Worm (Caenorhabditis elegans) whole organism, young adult: ENCODE data around the gene mrps-26.
A peak's percentile ranks its signal among the peaks of the same experiment; 100 is the strongest.

Source experiments
- B0035.1 ChIP-seq: sonication (generic microtip); optimal IDR thresholded peaks from 2 replicates; lab custom pipeline; 2016; ENCODE audit warnings: missing genetic modification characterization, mild to moderate bottlenecking, missing compliant biosample characterization, missing genotype, missing genetic modification reagents
- B0261.1 ChIP-seq: sonication (generic microtip); optimal IDR thresholded peaks from 2 replicates; lab custom pipeline; 2016; ENCODE audit warnings: mild to moderate bottlenecking, missing genetic modification characterization, moderate library complexity, missing compliant biosample characterization
- B0336.3 ChIP-seq: fragments of 200-800 bp; sonication (Bioruptor generic); IDR thresholded peaks from 2 replicates; pipeline ENCODE4 v1.3.6; 2022; ENCODE audit warnings: missing genetic modification characterization, missing compliant biosample characterization
- C17E4.6 ChIP-seq: fragments of 200-800 bp; sonication (Bioruptor generic); IDR thresholded peaks from 2 replicates; pipeline ENCODE4 v1.3.6; 2022; ENCODE audit warnings: missing genetic modification reagents, missing genetic modification characterization, missing compliant biosample characterization
- F33H1.4 ChIP-seq: fragments of 200-800 bp; sonication (Bioruptor generic); IDR thresholded peaks from 2 replicates; pipeline ENCODE4 v1.3.6; 2022; ENCODE audit warnings: missing genetic modification reagents, missing genetic modification characterization, missing compliant biosample characterization
- F39B2.1 ChIP-seq: fragments of 200-800 bp; sonication (Bioruptor generic); IDR thresholded peaks from 2 replicates; pipeline ENCODE4 v1.3.6; 2022; ENCODE audit warnings: missing genetic modification reagents, missing genetic modification characterization, missing compliant biosample characterization
- F52B5.7 ChIP-seq: sonication (generic microtip); optimal IDR thresholded peaks from 2 replicates; lab custom pipeline; 2016; ENCODE audit warnings: mild to moderate bottlenecking, missing genetic modification characterization, missing compliant biosample characterization
- T07F8.4 ChIP-seq: sonication (generic microtip); optimal IDR thresholded peaks from 2 replicates; lab custom pipeline; 2016; ENCODE audit warnings: mild to moderate bottlenecking, missing genetic modification characterization, moderate library complexity, missing compliant biosample characterization
- attf-5 ChIP-seq: fragments of 200-800 bp; sonication (Bioruptor generic); optimal IDR thresholded peaks from 2 replicates; lab custom pipeline; 2018; ENCODE audit warnings: mild to moderate bottlenecking, missing genetic modification characterization, missing compliant biosample characterization
- cebp-2 ChIP-seq: fragments of 200-800 bp; sonication (Bioruptor generic); IDR thresholded peaks from 2 replicates; pipeline ENCODE4 v1.3.6; 2022; ENCODE audit warnings: missing genetic modification characterization, missing compliant biosample characterization
- ceh-100 ChIP-seq: fragments of 200-800 bp; sonication (Bioruptor generic); IDR thresholded peaks from 2 replicates; pipeline ENCODE4 v1.3.6; 2022; ENCODE audit warnings: missing genetic modification reagents, missing genetic modification characterization, missing compliant biosample characterization
- dox-1 ChIP-seq: fragments of 200-800 bp; sonication (Bioruptor generic); IDR thresholded peaks from 2 replicates; pipeline ENCODE4 v1.3.6; 2022; ENCODE audit warnings: missing genetic modification reagents, missing genetic modification characterization, missing compliant biosample characterization
- dpff-1 ChIP-seq: sonication (generic microtip); optimal IDR thresholded peaks from 2 replicates; lab custom pipeline; 2017; ENCODE audit warnings: mild to moderate bottlenecking, missing genetic modification characterization, missing compliant biosample characterization
- efl-1 ChIP-seq: fragments of 150-350 bp; optimal IDR thresholded peaks from 2 replicates; lab custom pipeline; 2014; ENCODE audit warnings: missing biosample characterization, missing genetic modification reagents, missing genetic modification characterization
- ekl-4 ChIP-seq: fragments of 200-800 bp; sonication (Bioruptor generic); IDR thresholded peaks from 2 replicates; pipeline ENCODE4 v1.3.6; 2022; ENCODE audit warnings: missing genetic modification reagents, missing genetic modification characterization, missing compliant biosample characterization
- hsf-1 ChIP-seq: fragments of 200-800 bp; sonication (Bioruptor generic); IDR thresholded peaks from 2 replicates; pipeline ENCODE4 v1.3.6; 2022; ENCODE audit warnings: missing genetic modification reagents, missing genetic modification characterization, missing compliant biosample characterization
- lag-1 ChIP-seq: fragments of 200-800 bp; sonication (Bioruptor generic); IDR thresholded peaks from 2 replicates; pipeline ENCODE4 v1.3.6; 2022; ENCODE audit warnings: missing genetic modification reagents, missing genetic modification characterization, missing compliant biosample characterization
- let-607 ChIP-seq, 2 experiments: fragments of 200-800 bp in 1 of 2; sonication (Bioruptor generic) in 1 of 2; sonication (generic microtip) in 1 of 2; optimal IDR thresholded peaks; 2 replicates each; lab custom pipeline; 2016 to 2018; ENCODE audit warnings: mild to moderate bottlenecking in 2 of 2, missing compliant biosample characterization in 2 of 2, missing genetic modification characterization in 2 of 2, moderate library complexity in 2 of 2, missing genotype in 1 of 2
- lin-26 ChIP-seq: fragments of 200-800 bp; sonication (Bioruptor generic); IDR thresholded peaks from 2 replicates; pipeline ENCODE4 v1.3.6; 2022; ENCODE audit warnings: missing genetic modification reagents, missing genetic modification characterization, missing compliant biosample characterization
- lin-35 ChIP-seq, 3 experiments: fragments of 150-350 bp in 2 of 3; sonication (generic microtip) in 1 of 3; optimal IDR thresholded peaks; 2 replicates each; lab custom pipeline; 2014 to 2018; ENCODE audit warnings: missing biosample characterization in 3 of 3, missing genetic modification characterization in 3 of 3, missing genetic modification reagents in 3 of 3
- lin-40 ChIP-seq: sonication (generic microtip); optimal IDR thresholded peaks from 2 replicates; lab custom pipeline; 2016; ENCODE audit warnings: missing genetic modification characterization, mild to moderate bottlenecking, missing compliant biosample characterization, missing genotype, missing genetic modification reagents
- lin-54 ChIP-seq: fragments of 200-800 bp; sonication (Bioruptor generic); optimal IDR thresholded peaks from 2 replicates; lab custom pipeline; 2018; ENCODE audit warnings: mild to moderate bottlenecking, missing genetic modification characterization, missing compliant biosample characterization
- madf-3 ChIP-seq: fragments of 200-800 bp; sonication (Bioruptor generic); IDR thresholded peaks from 2 replicates; pipeline ENCODE4 v1.3.6; 2022; ENCODE audit warnings: missing genetic modification reagents, missing genetic modification characterization, missing compliant biosample characterization
- madf-6 ChIP-seq: fragments of 200-800 bp; sonication (Bioruptor generic); IDR thresholded peaks from 2 replicates; pipeline ENCODE4 v1.3.6; 2022; ENCODE audit warnings: missing genetic modification reagents, missing genetic modification characterization, missing compliant biosample characterization
- madf-8 ChIP-seq: fragments of 200-800 bp; sonication (Bioruptor generic); conservative IDR thresholded peaks from 2 replicates; pipeline ENCODE4 v1.3.6; 2022; ENCODE audit warnings: missing genetic modification reagents, missing genetic modification characterization, missing compliant biosample characterization
- mcd-1 ChIP-seq: fragments of 200-800 bp; sonication (Bioruptor generic); IDR thresholded peaks from 2 replicates; pipeline ENCODE4 v1.3.6; 2022; ENCODE audit warnings: missing genetic modification reagents, missing genetic modification characterization, missing compliant biosample characterization
- mes-4 ChIP-seq: sonication (generic microtip); optimal IDR thresholded peaks from 2 replicates; lab custom pipeline; 2016; ENCODE audit warnings: missing genotype, missing genetic modification characterization, missing compliant biosample characterization
- nfya-1 ChIP-seq: sonication (generic microtip); optimal IDR thresholded peaks from 2 replicates; lab custom pipeline; 2017; ENCODE audit warnings: antibody characterized with exemption, missing compliant biosample characterization, missing genetic modification characterization, borderline replicate concordance; ENCODE audit not compliant: insufficient read depth
- nfyb-1 ChIP-seq: fragments of 200-800 bp; sonication (Bioruptor generic); IDR thresholded peaks from 2 replicates; pipeline ENCODE4 v1.3.6; 2022; ENCODE audit warnings: missing genetic modification reagents, missing genetic modification characterization, missing compliant biosample characterization
- nhr-179 ChIP-seq: sonication (generic microtip); optimal IDR thresholded peaks from 2 replicates; lab custom pipeline; 2016; ENCODE audit warnings: mild to moderate bottlenecking, missing genetic modification characterization, missing compliant biosample characterization
- nhr-27 ChIP-seq: fragments of 200-800 bp; sonication (Bioruptor generic); optimal IDR thresholded peaks from 2 replicates; lab custom pipeline; 2018; ENCODE audit warnings: mild to moderate bottlenecking, missing genetic modification characterization, moderate library complexity, missing compliant biosample characterization
- pbrm-1 ChIP-seq: fragments of 200-800 bp; sonication (Bioruptor generic); IDR thresholded peaks from 2 replicates; pipeline ENCODE4 v1.3.6; 2022; ENCODE audit warnings: missing genetic modification reagents, missing genetic modification characterization, missing compliant biosample characterization
- pha-4 ChIP-seq: fragments of 150-350 bp; sonication (generic microtip); optimal IDR thresholded peaks from 2 replicates; lab custom pipeline; 2014; ENCODE audit warnings: missing biosample characterization, missing genetic modification reagents, missing genetic modification characterization
- sptf-2 ChIP-seq: fragments of 200-800 bp; sonication (Bioruptor generic); optimal IDR thresholded peaks from 2 replicates; lab custom pipeline; 2018; ENCODE audit warnings: mild to moderate bottlenecking, missing genetic modification characterization, missing compliant biosample characterization
- zfh-2 ChIP-seq: fragments of 200-800 bp; sonication (Bioruptor generic); conservative IDR thresholded peaks from 2 replicates; pipeline ENCODE4 v1.3.6; 2022; ENCODE audit warnings: missing genetic modification reagents, missing genetic modification characterization, missing compliant biosample characterization
- zim-3 ChIP-seq: sonication (generic microtip); optimal IDR thresholded peaks from 2 replicates; lab custom pipeline; 2017; ENCODE audit warnings: mild to moderate bottlenecking, missing genetic modification characterization, moderate library complexity, missing compliant biosample characterization
- ztf-26 ChIP-seq: sonication (generic microtip); optimal IDR thresholded peaks from 2 replicates; lab custom pipeline; 2017; ENCODE audit warnings: missing genetic modification characterization, missing compliant biosample characterization
- ztf-6 ChIP-seq: fragments of 200-800 bp; sonication (Bioruptor generic); IDR thresholded peaks from 2 replicates; pipeline ENCODE4 v1.3.6; 2022; ENCODE audit warnings: missing genetic modification reagents, missing genetic modification characterization, missing compliant biosample characterization

Gene mrps-26

DNA sequence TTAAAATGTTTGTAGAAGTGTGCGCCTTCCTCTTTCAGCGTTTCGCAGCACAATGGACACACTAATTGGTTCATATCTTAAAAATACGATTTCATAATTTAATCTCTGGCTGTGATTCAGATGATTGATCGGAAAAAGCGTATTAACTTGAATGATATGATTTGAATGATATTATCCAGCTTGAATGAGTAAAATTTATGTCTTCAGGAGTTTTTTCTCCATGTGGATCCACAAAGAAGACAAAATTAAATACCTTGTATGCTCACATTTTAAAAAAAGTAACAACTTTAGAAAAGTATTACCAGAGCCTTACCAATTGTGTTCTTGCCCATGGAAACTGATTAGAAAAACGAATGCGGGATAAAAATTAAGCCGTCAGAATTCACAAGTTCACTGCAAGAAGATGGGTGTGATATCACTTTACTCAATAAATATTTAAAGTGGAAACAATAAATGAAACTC, 39.0 kb downstream of the mrps-26 start, which contains the start of gene ztf-8 (continued):
- no peak for TF ChIP-seq B0035.1 (tag; lab: Kevin White, UChicago)
- no peak for TF ChIP-seq zfh-2 (GFP tag; lab: Robert Waterston, UW)
- TF ChIP-seq lin-40 (tag; lab: Kevin White, UChicago), result no peak
- no peak for TF ChIP-seq ceh-100 (GFP tag; lab: Robert Waterston, UW)
- TF ChIP-seq, all 124 proteins: peak for 31

DNA sequence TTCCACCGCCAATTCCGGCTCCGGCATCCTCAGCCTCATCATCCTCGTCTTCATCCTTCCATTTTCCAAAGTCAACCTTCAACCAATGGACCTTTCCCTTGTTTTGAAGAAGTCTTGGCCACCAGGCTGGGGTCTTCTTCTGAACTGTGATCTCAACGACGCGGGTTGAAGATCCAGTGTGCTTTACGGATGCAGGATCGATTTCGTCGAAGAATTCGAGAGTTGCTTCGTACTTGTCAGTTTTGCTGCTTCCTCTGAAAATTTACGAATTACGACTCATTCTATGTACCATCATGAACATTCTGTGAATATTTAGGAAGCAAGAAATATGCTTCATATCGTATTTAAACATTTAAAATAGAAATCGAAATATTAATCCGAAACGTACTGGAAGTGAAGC, 39.8 kb downstream of the mrps-26 start:
- no peak for TF ChIP-seq pbrm-1 (GFP tag; lab: Robert Waterston, UW)
- no peak for TF ChIP-seq ztf-26
- peak; percentile 37 for TF ChIP-seq lin-26 (GFP tag; lab: Robert Waterston, UW)
- TF ChIP-seq hsf-1 (GFP tag; lab: Robert Waterston, UW), result peak; percentile 27; the same call in 1 of the 2 replicates
- no peak for TF ChIP-seq B0261.1 (tag; lab: Kevin White, UChicago)
- no peak for TF ChIP-seq lag-1 (GFP tag; lab: Robert Waterston, UW)
- TF ChIP-seq nhr-27 (tag; lab: Kevin White, UChicago), result no peak
- 0 out of 2 replicates have a peak, but pooled peaks have one; percentile 50 for TF ChIP-seq cebp-2 (GFP tag; lab: Robert Waterston, UW)
- TF ChIP-seq B0336.3 (GFP tag; lab: Robert Waterston, UW), result peak; percentile 25; the same call in 1 of the 2 replicates
- no peak for TF ChIP-seq nfya-1 (tag; lab: Kevin White, UChicago)
- TF ChIP-seq efl-1 (GFP tag; lab: Kevin White, UChicago), result no peak
- TF ChIP-seq attf-5 (GFP tag; lab: Kevin White, UChicago), result no peak
- peak; percentile 17; the same call in 1 of the 2 replicates for TF ChIP-seq mcd-1 (GFP tag; lab: Robert Waterston, UW)
- no peak for TF ChIP-seq F39B2.1 (GFP tag; lab: Robert Waterston, UW)
- 0 out of 2 replicates have a peak, but pooled peaks have one; percentile 58 for TF ChIP-seq madf-3 (GFP tag; lab: Robert Waterston, UW)

DNA sequence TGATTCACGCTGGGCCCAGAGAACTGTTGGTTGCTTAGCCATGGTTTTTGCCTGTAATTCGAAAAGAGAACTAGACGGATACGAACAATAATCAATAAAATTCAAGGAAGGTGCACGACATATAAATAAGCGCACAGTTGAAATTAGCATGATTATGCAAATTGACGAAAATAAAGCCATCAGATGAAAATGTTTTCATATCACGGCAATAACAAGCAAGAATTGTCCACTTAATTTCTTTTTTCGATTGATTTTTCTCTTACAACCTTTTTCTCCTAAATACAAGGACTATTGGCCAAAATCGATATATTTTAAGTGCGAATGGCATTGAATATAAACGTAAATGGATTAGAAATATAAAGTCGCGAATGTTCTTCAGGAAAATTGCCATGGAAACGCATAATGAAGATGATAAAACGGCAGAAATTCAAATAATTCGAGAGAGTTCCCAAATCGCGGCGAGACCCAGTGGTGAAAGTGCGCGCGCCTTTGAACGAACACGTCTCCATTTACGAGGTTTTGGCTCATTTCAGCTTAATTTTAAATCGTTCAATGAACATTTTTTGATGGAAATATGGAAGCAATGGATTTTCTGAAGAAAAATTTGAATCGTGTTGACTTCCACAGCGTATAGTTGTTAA, 40.4 kb downstream of the mrps-26 start, which contains the start of the genes daf-41 and toc-1:
TSS of gene daf-41 (minus strand) at position 51 of the 641 bp plus-strand sequence.
TSS of gene toc-1 (plus strand) at position 537 of the 641 bp plus-strand sequence.
- TF ChIP-seq let-607 (tag; optimal IDR thresholded peaks at IDR 0.05; lab: Kevin White, UChicago), result peak; percentile 77 to 86
- peak; percentile 39 for TF ChIP-seq lin-54 (GFP tag; lab: Kevin White, UChicago)
- peak; percentile 83 for TF ChIP-seq hsf-1 (GFP tag; lab: Robert Waterston, UW)
- peak; percentile 80 for TF ChIP-seq F33H1.4 (GFP tag; lab: Robert Waterston, UW)
- no peak for TF ChIP-seq lin-35 (GFP tag; optimal IDR thresholded peaks at IDR 0.05; lab: Kevin White, UChicago)
- peak; percentile 15; the same call in 1 of the 2 replicates for TF ChIP-seq dox-1
- no peak for TF ChIP-seq nhr-179 (tag; lab: Kevin White, UChicago)

DNA sequence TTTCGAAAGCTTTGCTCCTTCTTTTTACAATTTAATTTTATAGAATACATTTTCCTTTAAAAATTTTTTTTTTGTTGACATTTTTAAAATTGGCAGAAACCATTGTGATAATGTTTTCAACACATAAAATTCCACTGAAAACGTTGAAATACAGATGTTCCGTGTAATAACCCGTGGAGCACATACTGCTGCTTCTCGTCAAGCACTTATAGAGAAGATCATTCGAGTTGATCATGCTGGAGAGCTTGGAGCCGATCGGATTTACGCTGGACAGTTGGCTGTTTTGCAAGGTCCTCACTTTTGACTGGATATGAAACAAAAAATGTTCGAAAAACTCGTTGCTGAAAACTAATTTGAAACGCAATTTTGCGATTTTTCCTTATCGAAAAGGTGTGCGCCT, 43.3 kb downstream of the mrps-26 start, which contains the start of gene clk-1:
TSS of gene clk-1 (plus strand) at position 155 of the 400 bp plus-strand sequence.
- TF ChIP-seq T07F8.4 (tag; lab: Kevin White, UChicago), result no peak
- TF ChIP-seq F33H1.4 (GFP tag; lab: Robert Waterston, UW), result no peak
- peak; percentile 24; the same call in 1 of the 2 replicates for TF ChIP-seq madf-6 (GFP tag; lab: Robert Waterston, UW)
- TF ChIP-seq pha-4 (tag; lab: Kevin White, UChicago), result no peak
- no peak for TF ChIP-seq efl-1 (GFP tag; lab: Kevin White, UChicago)
- TF ChIP-seq mes-4 (tag; lab: Kevin White, UChicago), result no peak
- 0 out of 2 replicates have a peak, but pooled peaks have one; percentile 8 for TF ChIP-seq nfyb-1 (GFP tag; lab: Robert Waterston, UW)
- TF ChIP-seq F52B5.7 (tag; lab: Kevin White, UChicago), result peak; percentile 6
- TF ChIP-seq ekl-4 (GFP tag; lab: Robert Waterston, UW), result 0 out of 2 replicates have a peak, but pooled peaks have one; percentile 33
- TF ChIP-seq madf-8 (GFP tag; lab: Robert Waterston, UW), result no peak
- no peak for TF ChIP-seq zim-3
- no peak for TF ChIP-seq ztf-6 (GFP tag; lab: Robert Waterston, UW)
- TF ChIP-seq hsf-1 (GFP tag; lab: Robert Waterston, UW), result 0 out of 2 replicates have a peak, but pooled peaks have one; percentile 55
- no peak for TF ChIP-seq C17E4.6 (GFP tag; lab: Robert Waterston, UW)
- no peak for TF ChIP-seq nhr-179 (tag; lab: Kevin White, UChicago)
- TF ChIP-seq sptf-2 (GFP tag; lab: Kevin White, UChicago), result no peak
- peak; percentile 4 for TF ChIP-seq dpff-1 (tag; lab: Kevin White, UChicago)
